Fruit fly (Drosophila melanogaster) S2 (cell line): ENCODE data around the gene CG4617.

Source experiments
- CG8478 ChIP-seq: fragments of >200 bp; optimal IDR thresholded peaks from 2 replicates; lab custom pipeline; 2018
- CTCF ChIP-seq, 2 experiments: fragments of >200 bp; optimal IDR thresholded peaks; 2 replicates each; lab custom pipeline; 2018

DNA sequence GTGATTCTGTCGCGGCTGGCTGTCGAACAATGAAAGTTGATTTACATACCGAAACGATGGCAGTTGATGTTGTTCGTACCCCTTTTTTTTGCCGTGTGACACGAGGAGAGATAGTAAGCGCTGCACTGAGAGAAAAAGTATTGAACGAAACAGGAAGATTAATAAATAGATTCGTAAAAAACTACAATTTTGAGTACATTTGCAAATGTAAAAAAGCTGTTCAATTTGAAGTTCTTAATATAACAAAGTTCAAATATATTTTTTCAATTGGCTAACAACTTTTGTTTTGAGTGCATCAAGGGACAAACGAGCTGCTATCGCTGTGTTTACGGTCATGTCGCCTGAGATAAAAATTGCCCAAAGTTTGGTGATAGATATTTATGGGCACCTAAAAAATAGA lies 17.7 kb upstream of the CG4617 start:
- TF ChIP-seq CTCF (optimal IDR thresholded peaks at IDR 0.05; lab: Kevin White, UChicago) = no peak
- TF ChIP-seq CG8478 = no peak
